Worm (Caenorhabditis elegans) whole organism, L3 larva: ENCODE results near the gene C17H11.2.

Experiments used
- R02D3.7 ChIP-seq: fragments of 150-350 bp; optimal IDR thresholded peaks from 2 replicates; lab custom pipeline; 2014; ENCODE audit warnings: missing biosample characterization, missing genetic modification characterization
- aly-2 ChIP-seq: fragments of 150-350 bp; optimal IDR thresholded peaks from 2 replicates; lab custom pipeline; 2014; ENCODE audit warnings: missing biosample characterization, missing genetic modification characterization
- ama-1 ChIP-seq: fragments of 150-350 bp; optimal IDR thresholded peaks from 2 replicates; lab custom pipeline; 2018
- ceh-16 ChIP-seq: sonication (generic microtip); optimal IDR thresholded peaks from 2 replicates; lab custom pipeline; 2017; ENCODE audit warnings: missing biosample characterization, missing genetic modification characterization
- ceh-82 ChIP-seq: fragments of 150-350 bp; optimal IDR thresholded peaks from 2 replicates; lab custom pipeline; 2014; ENCODE audit warnings: missing biosample characterization, missing genetic modification characterization
- ceh-9 ChIP-seq: sonication (generic microtip); optimal IDR thresholded peaks from 2 replicates; lab custom pipeline; 2018; ENCODE audit warnings: missing biosample characterization, missing genetic modification characterization
- daf-12 ChIP-seq: fragments of 150-350 bp; optimal IDR thresholded peaks from 2 replicates; lab custom pipeline; 2014; ENCODE audit warnings: missing biosample characterization, missing genetic modification reagents, missing genetic modification characterization
- egl-27 ChIP-seq: sonication (generic microtip); optimal IDR thresholded peaks from 4 replicates; lab custom pipeline; 2017; ENCODE audit warnings: missing biosample characterization, missing genetic modification reagents, missing genetic modification characterization
- egl-5 ChIP-seq: fragments of 150-350 bp; optimal IDR thresholded peaks from 2 replicates; lab custom pipeline; 2017; ENCODE audit warnings: missing biosample characterization, missing genetic modification reagents, missing genetic modification characterization, inconsistent platforms
- elt-2 ChIP-seq: sonication (generic microtip); optimal IDR thresholded peaks from 2 replicates; lab custom pipeline; 2016; ENCODE audit warnings: missing genetic modification reagents, mild to moderate bottlenecking, missing genetic modification characterization, missing compliant biosample characterization
- elt-3 ChIP-seq, 3 experiments: fragments of 150-350 bp in 1 of 3; sonication (generic microtip) in 2 of 3; optimal IDR thresholded peaks; 2 replicates in 2 of 3; 4 replicates in 1 of 3; lab custom pipeline; 2014 to 2017; ENCODE audit warnings: missing biosample characterization in 3 of 3, missing genetic modification characterization in 3 of 3
- eor-1 ChIP-seq, 2 experiments: fragments of 150-350 bp; optimal IDR thresholded peaks; 2 replicates each; lab custom pipeline; 2014 to 2018; ENCODE audit warnings: missing biosample characterization in 2 of 2, missing genetic modification characterization in 2 of 2
- fkh-10 ChIP-seq: sonication (generic microtip); optimal IDR thresholded peaks from 2 replicates; lab custom pipeline; 2017; ENCODE audit warnings: missing biosample characterization, missing genetic modification reagents, missing genetic modification characterization
- fkh-2 ChIP-seq: fragments of 150-350 bp; optimal IDR thresholded peaks from 2 replicates; lab custom pipeline; 2014; ENCODE audit warnings: missing biosample characterization, missing genetic modification reagents, missing genetic modification characterization
- fos-1 ChIP-seq: fragments of 150-350 bp; optimal IDR thresholded peaks from 2 replicates; lab custom pipeline; 2014; ENCODE audit warnings: missing biosample characterization, missing genetic modification characterization
- hmg-11 ChIP-seq: sonication (generic microtip); optimal IDR thresholded peaks from 2 replicates; lab custom pipeline; 2016; ENCODE audit warnings: missing genetic modification characterization, missing compliant biosample characterization
- jun-1 ChIP-seq: fragments of 150-350 bp; optimal IDR thresholded peaks from 2 replicates; lab custom pipeline; 2014; ENCODE audit warnings: missing biosample characterization, missing genetic modification reagents, missing genetic modification characterization
- lin-15B ChIP-seq: fragments of 150-350 bp; optimal IDR thresholded peaks from 2 replicates; lab custom pipeline; 2014; ENCODE audit warnings: missing biosample characterization, missing genetic modification characterization
- lin-39 ChIP-seq: fragments of 150-350 bp; optimal IDR thresholded peaks from 2 replicates; lab custom pipeline; 2018; ENCODE audit warnings: missing biosample characterization, missing genetic modification reagents, missing genetic modification characterization
- mml-1 ChIP-seq: fragments of 150-350 bp; sonication (generic microtip); optimal IDR thresholded peaks from 3 replicates; lab custom pipeline; 2014; ENCODE audit warnings: missing biosample characterization, missing genetic modification characterization
- nfya-1 ChIP-seq: sonication (generic microtip); optimal IDR thresholded peaks from 2 replicates; lab custom pipeline; 2017; ENCODE audit warnings: missing genetic modification characterization, mild to moderate bottlenecking, missing compliant biosample characterization, antibody characterized with exemption, moderate library complexity; ENCODE audit not compliant: insufficient read depth
- nhr-11 ChIP-seq: fragments of 150-350 bp; optimal IDR thresholded peaks from 2 replicates; lab custom pipeline; 2014; ENCODE audit warnings: missing biosample characterization, missing genetic modification characterization
- nhr-12 ChIP-seq: fragments of 150-350 bp; optimal IDR thresholded peaks from 2 replicates; lab custom pipeline; 2014; ENCODE audit warnings: missing biosample characterization, missing genetic modification characterization
- nhr-23 ChIP-seq: fragments of 150-350 bp; optimal IDR thresholded peaks from 2 replicates; lab custom pipeline; 2014; ENCODE audit warnings: missing biosample characterization, missing genetic modification reagents, missing genetic modification characterization
- nhr-237 ChIP-seq: fragments of 150-350 bp; optimal IDR thresholded peaks from 2 replicates; lab custom pipeline; 2014; ENCODE audit warnings: missing biosample characterization, missing genetic modification characterization
- nhr-25 ChIP-seq: sonication (generic microtip); optimal IDR thresholded peaks from 2 replicates; lab custom pipeline; 2017; ENCODE audit warnings: missing biosample characterization, missing genetic modification characterization
- nhr-28 ChIP-seq: fragments of 150-350 bp; optimal IDR thresholded peaks from 2 replicates; lab custom pipeline; 2014; ENCODE audit warnings: missing biosample characterization, missing genetic modification characterization
- nhr-43 ChIP-seq: sonication (generic microtip); optimal IDR thresholded peaks from 2 replicates; lab custom pipeline; 2016; ENCODE audit warnings: mild to moderate bottlenecking, missing genetic modification characterization, missing compliant biosample characterization; ENCODE audit not compliant: poor library complexity, severe bottlenecking
- nhr-67 ChIP-seq: fragments of 150-350 bp; optimal IDR thresholded peaks from 2 replicates; lab custom pipeline; 2014; ENCODE audit warnings: missing biosample characterization, missing genetic modification characterization
- nhr-76 ChIP-seq: fragments of 150-350 bp; sonication (generic microtip); optimal IDR thresholded peaks from 5 replicates; lab custom pipeline; 2014; ENCODE audit warnings: missing biosample characterization, missing genetic modification characterization
- nhr-77 ChIP-seq: fragments of 150-350 bp; optimal IDR thresholded peaks from 2 replicates; lab custom pipeline; 2014; ENCODE audit warnings: missing biosample characterization, missing genetic modification characterization
- pha-4 ChIP-seq: fragments of 150-350 bp; optimal IDR thresholded peaks from 2 replicates; lab custom pipeline; 2014; ENCODE audit warnings: missing biosample characterization, missing genetic modification reagents, missing genetic modification characterization
- pqm-1 ChIP-seq: fragments of 150-350 bp; optimal IDR thresholded peaks from 2 replicates; lab custom pipeline; 2017; ENCODE audit warnings: missing biosample characterization, missing genetic modification characterization, inconsistent platforms
- sea-2 ChIP-seq: fragments of 150-350 bp; sonication (generic microtip); optimal IDR thresholded peaks from 4 replicates; lab custom pipeline; 2014; ENCODE audit warnings: missing biosample characterization, missing genetic modification reagents, missing genetic modification characterization
- skn-1 ChIP-seq: fragments of 150-350 bp; optimal IDR thresholded peaks from 2 replicates; lab custom pipeline; 2014; ENCODE audit warnings: missing biosample characterization, missing genetic modification characterization
- snpc-4 ChIP-seq: fragments of 150-350 bp; optimal IDR thresholded peaks from 2 replicates; lab custom pipeline; 2014; ENCODE audit warnings: missing biosample characterization, missing genetic modification characterization
- tbx-2 ChIP-seq: sonication (generic microtip); optimal IDR thresholded peaks from 2 replicates; lab custom pipeline; 2016; ENCODE audit warnings: mild to moderate bottlenecking, missing genetic modification characterization, missing compliant biosample characterization
- unc-39 ChIP-seq: sonication (generic microtip); optimal IDR thresholded peaks from 4 replicates; lab custom pipeline; 2017; ENCODE audit warnings: missing biosample characterization, missing genetic modification characterization
- unc-62 ChIP-seq: fragments of 150-350 bp; sonication (generic microtip); optimal IDR thresholded peaks from 4 replicates; lab custom pipeline; 2014; ENCODE audit warnings: missing biosample characterization, missing genetic modification reagents, missing genetic modification characterization
- zag-1 ChIP-seq: fragments of 150-350 bp; optimal IDR thresholded peaks from 2 replicates; lab custom pipeline; 2014; ENCODE audit warnings: missing biosample characterization, missing genetic modification characterization
- ztf-11 ChIP-seq: fragments of 150-350 bp; optimal IDR thresholded peaks from 2 replicates; lab custom pipeline; 2014; ENCODE audit warnings: missing biosample characterization, missing genetic modification characterization
- ztf-4 ChIP-seq: fragments of 150-350 bp; optimal IDR thresholded peaks from 2 replicates; lab custom pipeline; 2014; ENCODE audit warnings: missing biosample characterization, missing genetic modification characterization

C17H11.2 gene

ce11 chrX:8203684-8204083 is 34.0 kb downstream of the C17H11.2 start, which contains the start of gene C17H11.6:
Gene C17H11.6 (minus strand): TSS chrX:8203784.
- TF ChIP-seq egl-5 (tag; lab: Kevin White, UChicago), result no peak
- TF ChIP-seq fkh-2 (tag; lab: Kevin White, UChicago), result no peak
- TF ChIP-seq ceh-9 (tag; lab: Kevin White, UChicago), result no peak
- no peak for TF ChIP-seq ztf-11 (tag; lab: Kevin White, UChicago)
- TF ChIP-seq aly-2 (tag; lab: Kevin White, UChicago), result no peak
- TF ChIP-seq elt-3 (tag; optimal IDR thresholded peaks at IDR 0.05; lab: Kevin White, UChicago), result no peak
- TF ChIP-seq hmg-11 (tag; lab: Kevin White, UChicago), result no peak
- TF ChIP-seq, all 47 proteins: peak for 0

- no peak for TF ChIP-seq snpc-4 (tag; lab: Kevin White, UChicago)
- TF ChIP-seq ceh-9 (tag; lab: Kevin White, UChicago), result no peak
- TF ChIP-seq mml-1 (tag; lab: Kevin White, UChicago), result no peak
- TF ChIP-seq fkh-2 (tag; lab: Kevin White, UChicago), result no peak
- TF ChIP-seq sea-2 (GFP tag; lab: Kevin White, UChicago), result no peak
- TF ChIP-seq ztf-4, result no peak
- TF ChIP-seq aly-2 (tag; lab: Kevin White, UChicago), result no peak
- TF ChIP-seq ama-1 (lab: Kevin White, UChicago), result no peak
- no peak for TF ChIP-seq ceh-16 (tag; lab: Kevin White, UChicago)
- no peak for TF ChIP-seq nhr-67 (tag; lab: Kevin White, UChicago)
- TF ChIP-seq nhr-43 (tag; lab: Kevin White, UChicago), result no peak
- no peak for TF ChIP-seq lin-15B (tag; lab: Kevin White, UChicago)
- no peak for TF ChIP-seq nhr-76 (tag; lab: Kevin White, UChicago)
- TF ChIP-seq elt-3 (tag; optimal IDR thresholded peaks at IDR 0.05; lab: Kevin White, UChicago), result no peak
- no peak for TF ChIP-seq nhr-28 (tag; lab: Kevin White, UChicago)
- no peak for TF ChIP-seq hmg-11 (tag; lab: Kevin White, UChicago)
- TF ChIP-seq nhr-23 (tag; lab: Kevin White, UChicago), result no peak
- TF ChIP-seq nhr-25, result no peak
- no peak for TF ChIP-seq jun-1 (tag; lab: Kevin White, UChicago)
- no peak for TF ChIP-seq elt-2 (tag; lab: Kevin White, UChicago)
These were observed 34.7 kb downstream of the C17H11.2 start for ce11 chrX:8204475-8204874.

ce11 chrX:8205919-8206318 is 36.2 kb downstream of the C17H11.2 start:
- peak; percentile 11 for TF ChIP-seq nhr-43 (tag; lab: Kevin White, UChicago)
- TF ChIP-seq pqm-1 (tag; lab: Kevin White, UChicago), result no peak
- TF ChIP-seq lin-39, result peak; percentile 82
- TF ChIP-seq elt-3 (tag; optimal IDR thresholded peaks at IDR 0.05; lab: Kevin White, UChicago), result no peak
- no peak for TF ChIP-seq nhr-237 (tag; lab: Kevin White, UChicago)
- no peak for TF ChIP-seq unc-62 (GFP tag; lab: Kevin White, UChicago)
- TF ChIP-seq eor-1 (tag; optimal IDR thresholded peaks at IDR 0.05; lab: Kevin White, UChicago), result no peak
- TF ChIP-seq nhr-23 (tag; lab: Kevin White, UChicago), result no peak
- peak; percentile 72 for TF ChIP-seq nfya-1 (tag; lab: Kevin White, UChicago)
- peak; percentile 47 for TF ChIP-seq fkh-2 (tag; lab: Kevin White, UChicago)
- no peak for TF ChIP-seq fkh-10 (GFP tag; lab: Kevin White, UChicago)
- no peak for TF ChIP-seq egl-27
- TF ChIP-seq jun-1 (tag; lab: Kevin White, UChicago), result no peak
- TF ChIP-seq hmg-11 (tag; lab: Kevin White, UChicago), result peak; percentile 81
- TF ChIP-seq R02D3.7, result no peak
- no peak for TF ChIP-seq unc-39 (tag; lab: Kevin White, UChicago)
- no peak for TF ChIP-seq nhr-28 (tag; lab: Kevin White, UChicago)
- TF ChIP-seq elt-2 (tag; lab: Kevin White, UChicago), result no peak
- no peak for TF ChIP-seq egl-5 (tag; lab: Kevin White, UChicago)
- no peak for TF ChIP-seq nhr-77 (tag; lab: Kevin White, UChicago)
- no peak for TF ChIP-seq sea-2 (GFP tag; lab: Kevin White, UChicago)
- no peak for TF ChIP-seq pha-4
- TF ChIP-seq aly-2 (tag; lab: Kevin White, UChicago), result no peak
- TF ChIP-seq nhr-12 (tag; lab: Kevin White, UChicago), result no peak
- TF ChIP-seq lin-15B (tag; lab: Kevin White, UChicago), result peak; percentile 58

- TF ChIP-seq ceh-82 (tag; lab: Kevin White, UChicago) (no peak), egl-5 (tag; lab: Kevin White, UChicago) (no peak), sea-2 (GFP tag; lab: Kevin White, UChicago) (no peak), R02D3.7 (peak; percentile 5), fos-1 (tag; lab: Kevin White, UChicago) (peak; percentile 38), pqm-1 (tag; lab: Kevin White, UChicago) (peak; percentile 72), zag-1 (tag; lab: Kevin White, UChicago) (no peak), nhr-77 (tag; lab: Kevin White, UChicago) (no peak), fkh-10 (GFP tag; lab: Kevin White, UChicago) (no peak), ceh-9 (tag; lab: Kevin White, UChicago) (no peak), tbx-2 (no peak), nfya-1 (tag; lab: Kevin White, UChicago) (peak; percentile 17), ama-1 (lab: Kevin White, UChicago) (no peak), elt-2 (tag; lab: Kevin White, UChicago) (peak; percentile 96), nhr-11 (no peak), nhr-28 (tag; lab: Kevin White, UChicago) (no peak), ceh-16 (tag; lab: Kevin White, UChicago) (no peak), elt-3 (tag; optimal IDR thresholded peaks at IDR 0.05; lab: Kevin White, UChicago) (peak in 1 of 3 experiments; percentile 50), daf-12 (no peak), skn-1 (tag; lab: Kevin White, UChicago) (no peak), nhr-43 (tag; lab: Kevin White, UChicago) (no peak), pha-4 (no peak), unc-62 (GFP tag; lab: Kevin White, UChicago) (no peak), nhr-67 (tag; lab: Kevin White, UChicago) (no peak), lin-39 (no peak)
These were observed 41.3 kb downstream of the C17H11.2 start, which contains the start of gene cdd-1 for ce11 chrX:8210999-8211398. Gene cdd-1 (minus strand): TSS chrX:8211149.
